Worm (Caenorhabditis elegans) whole organism, late embryonic: ENCODE results near the gene C07A4.2.

Experiments
- C08G9.2 ChIP-seq: sonication (generic microtip); optimal IDR thresholded peaks from 2 replicates; lab custom pipeline; 2016; ENCODE audit warnings: mild to moderate bottlenecking, missing genetic modification characterization, moderate library complexity, missing compliant biosample characterization
- C38D4.7 ChIP-seq: fragments of 200-800 bp; sonication (Bioruptor generic); optimal IDR thresholded peaks from 2 replicates; lab custom pipeline; 2018; ENCODE audit warnings: mild to moderate bottlenecking, missing genetic modification characterization, moderate library complexity, missing compliant biosample characterization
- K02D7.2 ChIP-seq: sonication (generic microtip); optimal IDR thresholded peaks from 2 replicates; lab custom pipeline; 2017; ENCODE audit warnings: mild to moderate bottlenecking, missing genetic modification characterization, missing compliant biosample characterization
- K09A11.1 ChIP-seq: sonication (generic microtip); optimal IDR thresholded peaks from 2 replicates; lab custom pipeline; 2017; ENCODE audit warnings: antibody characterized with exemption, mild to moderate bottlenecking, missing genetic modification characterization, missing compliant biosample characterization; ENCODE audit not compliant: insufficient read depth
- T23F11.4 ChIP-seq: fragments of 200-800 bp; sonication (Bioruptor generic); optimal IDR thresholded peaks from 2 replicates; lab custom pipeline; 2018; ENCODE audit warnings: mild to moderate bottlenecking, missing genetic modification characterization, missing compliant biosample characterization
- Y22D7AL.16 ChIP-seq: sonication (generic microtip); optimal IDR thresholded peaks from 2 replicates; lab custom pipeline; 2016; ENCODE audit warnings: missing genetic modification characterization, missing compliant biosample characterization
- ahr-1 ChIP-seq: sonication (generic microtip); optimal IDR thresholded peaks from 2 replicates; lab custom pipeline; 2016; ENCODE audit warnings: missing genetic modification characterization, missing compliant biosample characterization
- ceh-14 ChIP-seq: sonication (generic microtip); optimal IDR thresholded peaks from 2 replicates; lab custom pipeline; 2016; ENCODE audit warnings: missing genotype, missing genetic modification characterization, missing compliant biosample characterization
- ceh-18 ChIP-seq: sonication (generic microtip); optimal IDR thresholded peaks from 2 replicates; lab custom pipeline; 2016; ENCODE audit warnings: missing genetic modification characterization, missing compliant biosample characterization
- ceh-2 ChIP-seq: sonication (generic microtip); optimal IDR thresholded peaks from 2 replicates; lab custom pipeline; 2016; ENCODE audit warnings: missing genotype, missing genetic modification characterization, missing compliant biosample characterization
- ceh-31 ChIP-seq: sonication (generic microtip); optimal IDR thresholded peaks from 2 replicates; lab custom pipeline; 2016; ENCODE audit warnings: missing genetic modification characterization, missing compliant biosample characterization
- ceh-34 ChIP-seq: sonication (generic microtip); optimal IDR thresholded peaks from 2 replicates; lab custom pipeline; 2016; ENCODE audit warnings: mild to moderate bottlenecking, missing genetic modification characterization, missing compliant biosample characterization
- ceh-45 ChIP-seq: fragments of 200-800 bp; sonication (Bioruptor generic); IDR thresholded peaks from 2 replicates; pipeline ENCODE4 v1.3.6; 2022; ENCODE audit warnings: missing genetic modification reagents, missing genetic modification characterization, missing compliant biosample characterization
- ceh-48 ChIP-seq: sonication (generic microtip); optimal IDR thresholded peaks from 2 replicates; lab custom pipeline; 2016; ENCODE audit warnings: missing genetic modification characterization, inconsistent platforms, missing compliant biosample characterization
- ceh-9 ChIP-seq: sonication (generic microtip); optimal IDR thresholded peaks from 2 replicates; lab custom pipeline; 2016; ENCODE audit warnings: mild to moderate bottlenecking, missing genetic modification characterization, inconsistent platforms, missing compliant biosample characterization
- dve-1 ChIP-seq: sonication (generic microtip); optimal IDR thresholded peaks from 2 replicates; lab custom pipeline; 2017; ENCODE audit warnings: antibody characterized with exemption, mild to moderate bottlenecking, missing genetic modification characterization, missing compliant biosample characterization
- elt-4 ChIP-seq: sonication (generic microtip); optimal IDR thresholded peaks from 2 replicates; lab custom pipeline; 2016; ENCODE audit warnings: missing genetic modification characterization, missing compliant biosample characterization
- fax-1 ChIP-seq: sonication (generic microtip); optimal IDR thresholded peaks from 2 replicates; lab custom pipeline; 2016; ENCODE audit warnings: missing genotype, missing genetic modification characterization, missing compliant biosample characterization
- fkh-10 ChIP-seq: fragments of 150-350 bp; optimal IDR thresholded peaks from 2 replicates; lab custom pipeline; 2014; ENCODE audit warnings: missing biosample characterization, missing genetic modification reagents, missing genetic modification characterization
- fkh-6 ChIP-seq: sonication (generic microtip); optimal IDR thresholded peaks from 2 replicates; lab custom pipeline; 2016; ENCODE audit warnings: missing genetic modification characterization, missing compliant biosample characterization
- hlh-30 ChIP-seq: sonication (generic microtip); optimal IDR thresholded peaks from 2 replicates; lab custom pipeline; 2017; ENCODE audit warnings: antibody characterized with exemption, missing genetic modification characterization, missing compliant biosample characterization; ENCODE audit not compliant: insufficient read depth
- hlh-6 ChIP-seq: sonication (generic microtip); optimal IDR thresholded peaks from 2 replicates; lab custom pipeline; 2016; ENCODE audit warnings: missing genotype, missing genetic modification characterization, missing compliant biosample characterization
- hlh-8 ChIP-seq: sonication (generic microtip); optimal IDR thresholded peaks from 2 replicates; lab custom pipeline; 2016; ENCODE audit warnings: missing genotype, missing genetic modification characterization, missing compliant biosample characterization
- lin-11 ChIP-seq: fragments of 200-800 bp; sonication (Bioruptor generic); optimal IDR thresholded peaks from 2 replicates; lab custom pipeline; 2018; ENCODE audit warnings: mild to moderate bottlenecking, missing genetic modification characterization, missing compliant biosample characterization
- madf-2 ChIP-seq: sonication (generic microtip); optimal IDR thresholded peaks from 2 replicates; lab custom pipeline; 2017; ENCODE audit warnings: missing genetic modification characterization, missing compliant biosample characterization
- nfya-1 ChIP-seq: sonication (generic microtip); optimal IDR thresholded peaks from 2 replicates; lab custom pipeline; 2017; ENCODE audit warnings: missing genetic modification characterization, mild to moderate bottlenecking, missing compliant biosample characterization, antibody characterized with exemption, moderate library complexity
- nhr-11 ChIP-seq: fragments of 150-350 bp; optimal IDR thresholded peaks from 2 replicates; lab custom pipeline; 2014; ENCODE audit warnings: missing biosample characterization, missing genetic modification characterization
- nhr-232 ChIP-seq: sonication (generic microtip); optimal IDR thresholded peaks from 2 replicates; lab custom pipeline; 2016; ENCODE audit warnings: missing genetic modification characterization, missing compliant biosample characterization
- npax-4 ChIP-seq: sonication (generic microtip); optimal IDR thresholded peaks from 2 replicates; lab custom pipeline; 2016; ENCODE audit warnings: missing genetic modification characterization, missing compliant biosample characterization
- pag-3 ChIP-seq: sonication (generic microtip); optimal IDR thresholded peaks from 2 replicates; lab custom pipeline; 2016; ENCODE audit warnings: missing compliant biosample characterization, missing genetic modification characterization, borderline replicate concordance
- pha-2 ChIP-seq: sonication (generic microtip); optimal IDR thresholded peaks from 2 replicates; lab custom pipeline; 2017; ENCODE audit warnings: mild to moderate bottlenecking, missing genetic modification characterization, missing compliant biosample characterization
- ref-2 ChIP-seq: sonication (generic microtip); optimal IDR thresholded peaks from 2 replicates; lab custom pipeline; 2016; ENCODE audit warnings: missing genetic modification characterization, missing compliant biosample characterization
- sdc-2 ChIP-seq: sonication (generic microtip); optimal IDR thresholded peaks from 2 replicates; lab custom pipeline; 2016; ENCODE audit warnings: missing genotype, missing genetic modification characterization, missing compliant biosample characterization
- sox-2 ChIP-seq: fragments of 200-800 bp; sonication (Bioruptor generic); IDR thresholded peaks from 2 replicates; pipeline ENCODE4 v1.3.6; 2022; ENCODE audit warnings: missing genetic modification reagents, missing genetic modification characterization, missing compliant biosample characterization
- sox-4 ChIP-seq: sonication (generic microtip); optimal IDR thresholded peaks from 2 replicates; lab custom pipeline; 2017; ENCODE audit warnings: mild to moderate bottlenecking, missing genetic modification characterization, inconsistent platforms, missing compliant biosample characterization
- syd-9 ChIP-seq: sonication (generic microtip); optimal IDR thresholded peaks from 2 replicates; lab custom pipeline; 2016; ENCODE audit warnings: mild to moderate bottlenecking, missing genetic modification characterization, moderate library complexity, missing compliant biosample characterization
- tbx-2 ChIP-seq: sonication (generic microtip); optimal IDR thresholded peaks from 2 replicates; lab custom pipeline; 2016; ENCODE audit warnings: missing genetic modification characterization, missing compliant biosample characterization
- ttx-3 ChIP-seq: sonication (generic microtip); optimal IDR thresholded peaks from 2 replicates; lab custom pipeline; 2016; ENCODE audit warnings: missing genetic modification reagents, missing genetic modification characterization, missing compliant biosample characterization
- unc-42 ChIP-seq: sonication (generic microtip); optimal IDR thresholded peaks from 2 replicates; lab custom pipeline; 2016; ENCODE audit warnings: missing genotype, missing genetic modification characterization, missing compliant biosample characterization
- unc-86 ChIP-seq: sonication (generic microtip); optimal IDR thresholded peaks from 2 replicates; lab custom pipeline; 2016; ENCODE audit warnings: missing genetic modification characterization, missing compliant biosample characterization
- ztf-16 ChIP-seq: sonication (generic microtip); optimal IDR thresholded peaks from 2 replicates; lab custom pipeline; 2017; ENCODE audit warnings: missing genetic modification characterization, missing compliant biosample characterization

C07A4.2 gene

DNA sequence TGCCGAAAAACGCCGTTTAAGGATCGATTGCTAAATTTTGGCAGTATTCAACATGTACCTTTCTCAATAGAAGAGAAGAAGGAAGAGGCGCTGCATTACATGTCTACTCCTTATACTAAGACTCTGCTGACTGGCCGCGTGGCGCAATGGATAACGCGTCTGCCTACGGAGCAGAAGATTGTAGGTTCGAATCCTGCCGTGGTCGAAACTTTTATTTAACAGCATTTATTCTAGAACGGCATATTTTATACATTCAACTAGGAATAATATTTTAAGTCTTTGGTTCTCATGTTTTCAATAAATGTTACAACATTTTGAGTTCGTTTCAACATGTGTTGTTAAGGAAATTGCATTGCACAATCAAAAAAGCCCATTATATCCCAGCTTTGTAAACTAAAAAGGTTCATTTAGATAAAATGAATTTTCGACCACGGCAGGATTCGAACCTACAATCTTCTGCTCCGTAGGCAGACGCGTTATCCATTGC lies 39.4 kb upstream of the C07A4.2 start (continued):
- TF ChIP-seq ceh-48 (tag; lab: Kevin White, UChicago) (peak; percentile 63), fax-1 (tag; lab: Kevin White, UChicago) (peak; percentile 31), dve-1 (tag; lab: Kevin White, UChicago) (peak; percentile 41), sox-4 (tag; lab: Kevin White, UChicago) (peak; percentile 71), nfya-1 (tag; lab: Kevin White, UChicago) (peak; percentile 56), lin-11 (tag; lab: Kevin White, UChicago) (peak; percentile 59), hlh-8 (peak; percentile 16), pha-2 (tag; lab: Kevin White, UChicago) (peak; percentile 70), K02D7.2 (peak; percentile 23), C38D4.7 (peak; percentile 36), syd-9 (tag; lab: Kevin White, UChicago) (peak; percentile 84), unc-86 (tag; lab: Kevin White, UChicago) (peak; percentile 52), K09A11.1 (tag; lab: Kevin White, UChicago) (peak; percentile 65), pag-3 (tag; lab: Kevin White, UChicago) (peak; percentile 24), nhr-232 (tag; lab: Kevin White, UChicago) (peak; percentile 67), tbx-2 (tag; lab: Kevin White, UChicago) (peak; percentile 61), ceh-18 (tag; lab: Kevin White, UChicago) (peak; percentile 28), ceh-34 (tag; lab: Kevin White, UChicago) (peak; percentile 61), ceh-45 (GFP tag; lab: Robert Waterston, UW) (0 out of 2 replicates have a peak, but pooled peaks have one; percentile 27), ceh-31 (tag; lab: Kevin White, UChicago) (peak; percentile 57), Y22D7AL.16 (tag; lab: Kevin White, UChicago) (peak; percentile 68), npax-4 (tag; lab: Kevin White, UChicago) (peak; percentile 7), fkh-6 (tag; lab: Kevin White, UChicago) (peak; percentile 68), ttx-3 (tag; lab: Kevin White, UChicago) (peak; percentile 77)
- TF ChIP-seq, all 69 proteins: peak for 49; not testable (repeated sequence) for 20

DNA sequence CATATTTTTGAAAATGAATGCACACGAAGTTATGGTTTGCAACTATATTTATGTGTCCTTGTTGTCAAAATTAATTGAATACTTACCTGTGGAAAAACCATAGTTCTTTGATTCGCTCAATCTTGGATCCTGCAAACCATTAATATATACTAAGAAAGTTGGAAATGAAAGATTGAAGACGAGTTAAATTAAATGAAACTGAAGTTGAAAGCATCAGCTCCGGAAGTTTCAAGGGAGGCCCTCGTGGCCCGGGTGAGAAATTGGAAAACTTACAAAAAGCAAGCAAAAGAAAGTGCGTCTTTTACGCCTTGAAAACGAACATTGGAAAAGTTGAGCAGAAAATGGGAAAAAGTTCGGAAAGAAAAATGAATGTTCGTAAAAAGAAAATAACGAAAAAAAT lies 38.9 kb upstream of the C07A4.2 start, which contains the start of gene unc-58:
Gene unc-58, minus strand, starts transcription at position 101 of the 400 bp plus-strand sequence.
- TF ChIP-seq sox-2 (GFP tag; lab: Robert Waterston, UW) (no peak), C08G9.2 (tag; lab: Kevin White, UChicago) (no peak), C38D4.7 (no peak), nfya-1 (tag; lab: Kevin White, UChicago) (no peak), ttx-3 (tag; lab: Kevin White, UChicago) (no peak), ceh-14 (tag; lab: Kevin White, UChicago) (no peak), ceh-2 (tag; lab: Kevin White, UChicago) (no peak), lin-11 (tag; lab: Kevin White, UChicago) (no peak), hlh-6 (tag; lab: Kevin White, UChicago) (no peak), fax-1 (tag; lab: Kevin White, UChicago) (no peak), unc-86 (tag; lab: Kevin White, UChicago) (no peak)

DNA sequence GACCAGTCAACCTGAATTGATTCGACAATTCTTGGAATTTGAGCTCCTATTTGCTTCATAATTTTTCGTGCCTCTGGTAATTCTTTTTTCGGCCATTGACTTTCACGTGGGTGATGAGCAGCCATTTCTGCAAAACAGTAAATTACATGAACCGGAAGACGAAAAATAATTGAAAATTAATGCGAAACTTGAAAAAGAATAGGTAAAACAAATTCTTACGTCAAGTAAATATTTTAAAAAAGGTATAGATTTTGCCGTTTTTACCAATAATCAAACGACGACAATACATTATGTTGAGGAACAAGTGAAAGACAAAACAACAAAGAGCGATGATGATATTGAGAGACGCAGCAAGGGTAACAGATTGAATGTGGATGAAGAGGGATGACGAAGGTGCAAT lies 33.5 kb upstream of the C07A4.2 start, which contains the start of gene moc-1:
Gene moc-1, minus strand, starts transcription at position 127 of the 400 bp plus-strand sequence.
- TF ChIP-seq tbx-2 (tag; lab: Kevin White, UChicago) = no peak
- TF ChIP-seq hlh-30 (tag; lab: Kevin White, UChicago) = no peak
- TF ChIP-seq ztf-16 (tag; lab: Kevin White, UChicago) = no peak
- TF ChIP-seq fkh-10 (GFP tag; lab: Kevin White, UChicago) = no peak
- TF ChIP-seq ref-2 = no peak

DNA sequence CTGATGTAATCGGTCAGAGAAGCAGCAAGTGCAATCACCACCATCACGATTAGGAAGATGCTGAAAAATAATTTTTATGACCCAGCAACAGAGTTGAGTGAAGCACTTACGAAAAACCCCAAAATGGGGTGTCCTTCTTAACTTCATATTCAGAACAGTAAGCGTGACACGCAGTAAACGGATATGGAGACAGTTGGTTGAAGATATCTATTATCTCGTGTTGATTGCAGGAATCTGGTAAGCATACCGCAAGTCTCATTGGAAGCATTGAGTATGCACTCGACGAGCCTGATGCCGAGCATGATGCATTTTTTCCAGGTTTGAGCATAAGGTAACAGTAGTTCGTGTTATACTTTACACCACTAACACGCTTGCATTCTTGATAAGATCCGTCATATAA lies 30.7 kb upstream of the C07A4.2 start:
- TF ChIP-seq ceh-14 (tag; lab: Kevin White, UChicago) (no peak), madf-2 (tag; lab: Kevin White, UChicago) (no peak), ceh-9 (tag; lab: Kevin White, UChicago) (no peak), ttx-3 (tag; lab: Kevin White, UChicago) (no peak), sox-2 (GFP tag; lab: Robert Waterston, UW) (no peak), unc-42 (tag; lab: Kevin White, UChicago) (no peak), sdc-2 (tag; lab: Kevin White, UChicago) (no peak), T23F11.4 (GFP tag; lab: Kevin White, UChicago) (no peak), K02D7.2 (no peak), nhr-11 (tag; lab: Kevin White, UChicago) (no peak), elt-4 (tag; lab: Kevin White, UChicago) (no peak), ceh-31 (tag; lab: Kevin White, UChicago) (no peak), ahr-1 (tag; lab: Kevin White, UChicago) (no peak), npax-4 (tag; lab: Kevin White, UChicago) (no peak)
- TF ChIP-seq, all 69 proteins: peak for 0
